Worm (Caenorhabditis elegans) whole organism, young adult: ENCODE measurements around the gene F54F2.9.
A peak's percentile ranks its signal among the peaks of the same experiment; 100 is the strongest.

ENCODE experiments used
- B0019.2 ChIP-seq: fragments of 200-800 bp; sonication (Bioruptor generic); conservative IDR thresholded peaks from 2 replicates; pipeline ENCODE4 v1.3.6; 2022; ENCODE audit warnings: missing genetic modification reagents, missing genetic modification characterization, missing compliant biosample characterization
- B0035.1 ChIP-seq: sonication (generic microtip); optimal IDR thresholded peaks from 2 replicates; lab custom pipeline; 2016; ENCODE audit warnings: missing genetic modification characterization, mild to moderate bottlenecking, missing compliant biosample characterization, missing genotype, missing genetic modification reagents
- B0336.3 ChIP-seq: fragments of 200-800 bp; sonication (Bioruptor generic); IDR thresholded peaks from 2 replicates; pipeline ENCODE4 v1.3.6; 2022; ENCODE audit warnings: missing genetic modification characterization, missing compliant biosample characterization
- C06A6.2 ChIP-seq: fragments of 200-800 bp; sonication (Bioruptor generic); conservative IDR thresholded peaks from 2 replicates; pipeline ENCODE4 v1.3.6; 2022; ENCODE audit warnings: missing genetic modification characterization, missing compliant biosample characterization
- F10E7.11 ChIP-seq: sonication (generic microtip); optimal IDR thresholded peaks from 2 replicates; lab custom pipeline; 2017; ENCODE audit warnings: mild to moderate bottlenecking, missing genetic modification characterization, moderate library complexity, missing compliant biosample characterization
- F22D6.2 ChIP-seq: sonication (generic microtip); optimal IDR thresholded peaks from 2 replicates; lab custom pipeline; 2016; ENCODE audit warnings: mild to moderate bottlenecking, missing genetic modification characterization, missing compliant biosample characterization
- F33H1.4 ChIP-seq: fragments of 200-800 bp; sonication (Bioruptor generic); IDR thresholded peaks from 2 replicates; pipeline ENCODE4 v1.3.6; 2022; ENCODE audit warnings: missing genetic modification reagents, missing genetic modification characterization, missing compliant biosample characterization
- F39B2.1 ChIP-seq: fragments of 200-800 bp; sonication (Bioruptor generic); IDR thresholded peaks from 2 replicates; pipeline ENCODE4 v1.3.6; 2022; ENCODE audit warnings: missing genetic modification reagents, missing genetic modification characterization, missing compliant biosample characterization
- F52B5.7 ChIP-seq: sonication (generic microtip); optimal IDR thresholded peaks from 2 replicates; lab custom pipeline; 2016; ENCODE audit warnings: mild to moderate bottlenecking, missing genetic modification characterization, missing compliant biosample characterization
- F57A8.1 ChIP-seq: fragments of 200-800 bp; sonication (Bioruptor generic); optimal IDR thresholded peaks from 2 replicates; lab custom pipeline; 2018; ENCODE audit warnings: mild to moderate bottlenecking, missing genetic modification characterization, moderate library complexity, missing compliant biosample characterization
- F57C9.4 ChIP-seq: sonication (generic microtip); optimal IDR thresholded peaks from 2 replicates; lab custom pipeline; 2017; ENCODE audit warnings: mild to moderate bottlenecking, missing genetic modification characterization, missing compliant biosample characterization
- Y53G8AR.9 ChIP-seq: fragments of 200-800 bp; sonication (Bioruptor generic); conservative IDR thresholded peaks from 2 replicates; pipeline ENCODE4 v1.3.6; 2022; ENCODE audit warnings: missing genetic modification reagents, missing genetic modification characterization, missing compliant biosample characterization
- Y56A3A.18 ChIP-seq: fragments of 200-800 bp; sonication (Bioruptor generic); IDR thresholded peaks from 2 replicates; pipeline ENCODE4 v1.3.6; 2022; ENCODE audit warnings: missing genetic modification reagents, missing genetic modification characterization, missing compliant biosample characterization
- ZK185.1 ChIP-seq: sonication (generic microtip); optimal IDR thresholded peaks from 2 replicates; lab custom pipeline; 2016; ENCODE audit warnings: mild to moderate bottlenecking, missing genetic modification characterization, missing compliant biosample characterization; ENCODE audit not compliant: poor library complexity, severe bottlenecking
- akir-1 ChIP-seq: fragments of 200-800 bp; sonication (Bioruptor generic); optimal IDR thresholded peaks from 2 replicates; lab custom pipeline; 2018; ENCODE audit warnings: mild to moderate bottlenecking, missing genetic modification characterization, moderate library complexity, missing compliant biosample characterization
- aptf-2 ChIP-seq: fragments of 200-800 bp; sonication (Bioruptor generic); conservative IDR thresholded peaks from 2 replicates; pipeline ENCODE4 v1.3.6; 2022; ENCODE audit warnings: missing genetic modification reagents, missing genetic modification characterization, missing compliant biosample characterization
- aptf-3 ChIP-seq: fragments of 200-800 bp; sonication (Bioruptor generic); IDR thresholded peaks from 2 replicates; pipeline ENCODE4 v1.3.6; 2022; ENCODE audit warnings: missing genetic modification characterization, missing compliant biosample characterization
- atf-7 ChIP-seq: sonication (generic microtip); optimal IDR thresholded peaks from 2 replicates; lab custom pipeline; 2017; ENCODE audit warnings: mild to moderate bottlenecking, missing genetic modification characterization, missing compliant biosample characterization
- attf-3 ChIP-seq: fragments of 200-800 bp; sonication (Bioruptor generic); conservative IDR thresholded peaks from 2 replicates; pipeline ENCODE4 v1.3.6; 2022; ENCODE audit warnings: missing genetic modification reagents, missing genetic modification characterization, missing compliant biosample characterization
- bed-2 ChIP-seq: fragments of 200-800 bp; sonication (Bioruptor generic); IDR thresholded peaks from 2 replicates; pipeline ENCODE4 v1.3.6; 2022; ENCODE audit warnings: missing genetic modification reagents, missing genetic modification characterization, missing compliant biosample characterization
- ceh-40 ChIP-seq: fragments of 200-800 bp; sonication (Bioruptor generic); IDR thresholded peaks from 2 replicates; pipeline ENCODE4 v1.3.6; 2022; ENCODE audit warnings: missing genetic modification characterization, missing compliant biosample characterization
- ceh-58 ChIP-seq: fragments of 200-800 bp; sonication (Bioruptor generic); IDR thresholded peaks from 2 replicates; pipeline ENCODE4 v1.3.6; 2022; ENCODE audit warnings: missing genetic modification characterization, missing compliant biosample characterization
- dox-1 ChIP-seq: fragments of 200-800 bp; sonication (Bioruptor generic); IDR thresholded peaks from 2 replicates; pipeline ENCODE4 v1.3.6; 2022; ENCODE audit warnings: missing genetic modification reagents, missing genetic modification characterization, missing compliant biosample characterization
- dpff-1 ChIP-seq: sonication (generic microtip); optimal IDR thresholded peaks from 2 replicates; lab custom pipeline; 2017; ENCODE audit warnings: mild to moderate bottlenecking, missing genetic modification characterization, missing compliant biosample characterization
- efl-1 ChIP-seq: fragments of 150-350 bp; optimal IDR thresholded peaks from 2 replicates; lab custom pipeline; 2014; ENCODE audit warnings: missing biosample characterization, missing genetic modification reagents, missing genetic modification characterization
- ekl-4 ChIP-seq: fragments of 200-800 bp; sonication (Bioruptor generic); IDR thresholded peaks from 2 replicates; pipeline ENCODE4 v1.3.6; 2022; ENCODE audit warnings: missing genetic modification reagents, missing genetic modification characterization, missing compliant biosample characterization
- ets-4 ChIP-seq: fragments of 200-800 bp; sonication (Bioruptor generic); optimal IDR thresholded peaks from 2 replicates; lab custom pipeline; 2018; ENCODE audit warnings: mild to moderate bottlenecking, missing genetic modification characterization, missing compliant biosample characterization
- fkh-3 ChIP-seq: sonication (generic microtip); optimal IDR thresholded peaks from 2 replicates; lab custom pipeline; 2016; ENCODE audit warnings: mild to moderate bottlenecking, missing genetic modification characterization, missing compliant biosample characterization
- hsf-1 ChIP-seq: fragments of 200-800 bp; sonication (Bioruptor generic); IDR thresholded peaks from 2 replicates; pipeline ENCODE4 v1.3.6; 2022; ENCODE audit warnings: missing genetic modification reagents, missing genetic modification characterization, missing compliant biosample characterization
- lag-1 ChIP-seq: fragments of 200-800 bp; sonication (Bioruptor generic); IDR thresholded peaks from 2 replicates; pipeline ENCODE4 v1.3.6; 2022; ENCODE audit warnings: missing genetic modification reagents, missing genetic modification characterization, missing compliant biosample characterization
- let-607 ChIP-seq, 2 experiments: fragments of 200-800 bp in 1 of 2; sonication (Bioruptor generic) in 1 of 2; sonication (generic microtip) in 1 of 2; optimal IDR thresholded peaks; 2 replicates each; lab custom pipeline; 2016 to 2018; ENCODE audit warnings: mild to moderate bottlenecking in 2 of 2, missing compliant biosample characterization in 2 of 2, missing genetic modification characterization in 2 of 2, moderate library complexity in 2 of 2, missing genotype in 1 of 2
- lir-1 ChIP-seq: fragments of 200-800 bp; sonication (Bioruptor generic); conservative IDR thresholded peaks from 2 replicates; pipeline ENCODE4 v1.3.6; 2022; ENCODE audit warnings: missing genetic modification reagents, missing genetic modification characterization, missing compliant biosample characterization
- lsy-27 ChIP-seq: sonication (generic microtip); optimal IDR thresholded peaks from 2 replicates; lab custom pipeline; 2017; ENCODE audit warnings: missing genetic modification characterization, mild to moderate bottlenecking, missing compliant biosample characterization, antibody characterized with exemption, missing genotype, borderline replicate concordance; ENCODE audit not compliant: insufficient read depth
- mcd-1 ChIP-seq: fragments of 200-800 bp; sonication (Bioruptor generic); IDR thresholded peaks from 2 replicates; pipeline ENCODE4 v1.3.6; 2022; ENCODE audit warnings: missing genetic modification reagents, missing genetic modification characterization, missing compliant biosample characterization
- nfyb-1 ChIP-seq: fragments of 200-800 bp; sonication (Bioruptor generic); IDR thresholded peaks from 2 replicates; pipeline ENCODE4 v1.3.6; 2022; ENCODE audit warnings: missing genetic modification reagents, missing genetic modification characterization, missing compliant biosample characterization
- rec-8 ChIP-seq, 2 experiments: sonication (generic microtip); optimal IDR thresholded peaks; 2 replicates each; lab custom pipeline; 2016; ENCODE audit warnings: mild to moderate bottlenecking in 2 of 2, missing genetic modification characterization in 2 of 2, missing genetic modification reagents in 2 of 2, missing genotype in 2 of 2, missing biosample characterization in 1 of 2, missing compliant biosample characterization in 1 of 2, moderate library complexity in 1 of 2
- repo-1 ChIP-seq: sonication (generic microtip); optimal IDR thresholded peaks from 2 replicates; lab custom pipeline; 2017; ENCODE audit warnings: mild to moderate bottlenecking, missing genetic modification characterization, missing compliant biosample characterization
- sea-2 ChIP-seq: fragments of 200-800 bp; sonication (Bioruptor generic); IDR thresholded peaks from 2 replicates; pipeline ENCODE4 v1.3.6; 2022; ENCODE audit warnings: missing genetic modification characterization, missing compliant biosample characterization
- unc-130 ChIP-seq: sonication (generic microtip); optimal IDR thresholded peaks from 2 replicates; lab custom pipeline; 2016; ENCODE audit warnings: missing genetic modification reagents, missing genetic modification characterization, missing compliant biosample characterization
- unc-62 ChIP-seq: fragments of 150-350 bp; optimal IDR thresholded peaks from 2 replicates; lab custom pipeline; 2014; ENCODE audit warnings: missing biosample characterization, missing genetic modification reagents, missing genetic modification characterization
- xnd-1 ChIP-seq: sonication (generic microtip); optimal IDR thresholded peaks from 2 replicates; lab custom pipeline; 2016; ENCODE audit warnings: missing genotype, missing genetic modification reagents, missing genetic modification characterization, missing compliant biosample characterization
- zfh-2 ChIP-seq: fragments of 200-800 bp; sonication (Bioruptor generic); conservative IDR thresholded peaks from 2 replicates; pipeline ENCODE4 v1.3.6; 2022; ENCODE audit warnings: missing genetic modification reagents, missing genetic modification characterization, missing compliant biosample characterization
- ztf-18 ChIP-seq: sonication (generic microtip); optimal IDR thresholded peaks from 2 replicates; lab custom pipeline; 2016; ENCODE audit warnings: missing genotype, mild to moderate bottlenecking, missing genetic modification characterization, missing compliant biosample characterization
- ztf-3 ChIP-seq: fragments of 200-800 bp; sonication (Bioruptor generic); optimal IDR thresholded peaks from 2 replicates; lab custom pipeline; 2018; ENCODE audit warnings: mild to moderate bottlenecking, missing genetic modification characterization, missing compliant biosample characterization

Gene F54F2.9

ce11 chrIII:8799964-8800795 lies 26.8 kb downstream of the F54F2.9 start, which contains the start of gene F54F2.6 (continued):
- TF ChIP-seq lir-1 (GFP tag; lab: Robert Waterston, UW): no peak
- TF ChIP-seq ceh-58: no peak
- TF ChIP-seq C06A6.2: peak; percentile 57
- TF ChIP-seq repo-1 (tag; lab: Kevin White, UChicago): peak; percentile 57
- TF ChIP-seq F33H1.4 (GFP tag; lab: Robert Waterston, UW): no peak
- TF ChIP-seq B0019.2 (GFP tag; lab: Robert Waterston, UW): no peak

- TF ChIP-seq F22D6.2 (peak; percentile 29), lir-1 (GFP tag; lab: Robert Waterston, UW) (no peak), efl-1 (GFP tag; lab: Kevin White, UChicago) (no peak), aptf-2 (GFP tag; lab: Robert Waterston, UW) (no peak), Y56A3A.18 (GFP tag; lab: Robert Waterston, UW) (no peak), ZK185.1 (peak; percentile 84), aptf-3 (GFP tag; lab: Robert Waterston, UW) (no peak), Y53G8AR.9 (GFP tag; lab: Robert Waterston, UW) (no peak), F39B2.1 (GFP tag; lab: Robert Waterston, UW) (no peak), dox-1 (GFP tag; lab: Robert Waterston, UW) (peak; percentile 87), ekl-4 (GFP tag; lab: Robert Waterston, UW) (no peak), F57A8.1 (no peak), lag-1 (GFP tag; lab: Robert Waterston, UW) (no peak), F57C9.4 (tag; lab: Kevin White, UChicago) (no peak), repo-1 (tag; lab: Kevin White, UChicago) (no peak), F10E7.11 (tag; lab: Kevin White, UChicago) (no peak), xnd-1 (tag; lab: Kevin White, UChicago) (no peak), ztf-18 (tag; lab: Kevin White, UChicago) (no peak), rec-8 (tag; optimal IDR thresholded peaks at IDR 0.05; lab: Kevin White, UChicago) (no peak), F52B5.7 (tag; lab: Kevin White, UChicago) (peak; percentile 16), zfh-2 (peak; percentile 75), hsf-1 (GFP tag; lab: Robert Waterston, UW) (no peak), B0035.1 (tag; lab: Kevin White, UChicago) (no peak), unc-130 (GFP tag; lab: Kevin White, UChicago) (no peak), F33H1.4 (GFP tag; lab: Robert Waterston, UW) (0 out of 2 replicates have a peak, but pooled peaks have one; percentile 6), nfyb-1 (0 out of 2 replicates have a peak, but pooled peaks have one; percentile 68), fkh-3 (tag; lab: Kevin White, UChicago) (no peak), mcd-1 (GFP tag; lab: Robert Waterston, UW) (peak; percentile 55), let-607 (tag; optimal IDR thresholded peaks at IDR 0.05; lab: Kevin White, UChicago) (peak; percentile 9 to 78), bed-2 (GFP tag; lab: Robert Waterston, UW) (no peak), ets-4 (GFP tag; lab: Kevin White, UChicago) (peak; percentile 80), unc-62 (GFP tag; lab: Kevin White, UChicago) (peak; percentile 74), B0336.3 (GFP tag; lab: Robert Waterston, UW) (peak; percentile 81), attf-3 (GFP tag; lab: Robert Waterston, UW) (no peak; the same call in 1 of the 2 replicates), dpff-1 (no peak), atf-7 (tag; lab: Kevin White, UChicago) (peak; percentile 90), akir-1 (GFP tag; lab: Kevin White, UChicago) (no peak), ztf-3 (GFP tag; lab: Kevin White, UChicago) (peak; percentile 76), ceh-40 (GFP tag; lab: Robert Waterston, UW) (no peak), sea-2 (GFP tag; lab: Robert Waterston, UW) (no peak), lsy-27 (no peak)
Measured at ce11 chrIII:8797211-8797733, 29.8 kb downstream of the F54F2.9 start.
